Worm (Caenorhabditis elegans): ENCODE results near the gene F55C12.6.
A peak's percentile ranks its signal among the peaks of the same experiment; 100 is the strongest.

Gene F55C12.6

DNA sequence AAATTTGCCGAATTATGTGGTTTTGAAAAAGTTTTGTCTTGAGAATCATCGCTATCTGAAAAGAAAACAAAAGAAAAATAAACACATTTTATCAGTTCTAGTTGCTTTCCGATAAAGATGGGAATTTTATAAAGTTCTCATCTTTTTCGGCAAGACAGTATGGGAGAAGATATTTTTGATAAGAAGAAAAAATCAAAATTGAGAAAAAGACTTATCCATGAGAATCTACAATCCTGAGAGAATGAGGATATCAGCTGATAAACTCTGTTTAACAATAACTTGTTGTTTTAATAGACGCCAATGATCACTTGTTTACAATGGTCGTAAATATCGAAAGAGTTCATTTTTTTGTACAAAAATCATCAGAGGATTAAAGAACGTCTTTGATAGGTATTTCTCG lies at the start of gene F55C12.6:
Gene F55C12.6 (minus strand): TSS at position 101 of the 400 bp plus-strand sequence.
- no peak for TF ChIP-seq sox-4 (tag; optimal IDR thresholded peaks at IDR 0.05)
- TF ChIP-seq sox-2 (GFP tag; IDR thresholded peaks at IDR 0.05) = no peak
- TF ChIP-seq eyg-1 (tag; optimal IDR thresholded peaks at IDR 0.05) = no peak

DNA sequence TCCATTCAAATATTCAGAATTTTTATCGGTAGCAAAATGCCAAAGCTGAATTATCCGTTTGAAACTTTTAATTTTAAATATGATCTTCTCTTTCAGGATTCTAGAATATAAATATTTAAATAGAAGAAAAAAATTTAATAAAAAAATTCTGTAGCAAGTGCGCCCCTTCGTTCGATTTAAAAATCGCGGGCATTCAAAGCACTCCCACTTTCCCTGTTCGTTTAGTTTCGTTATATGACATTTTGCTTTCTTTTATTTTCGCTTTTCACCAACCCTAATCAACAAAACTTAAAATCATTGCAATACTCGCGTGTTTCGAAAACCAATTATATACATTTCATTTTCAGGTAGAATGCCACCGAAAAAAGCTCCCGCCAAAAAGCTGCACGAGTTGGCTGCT lies 45.7 kb upstream of the F55C12.6 start, which contains the start of gene vrk-1:
Gene vrk-1 (plus strand): TSS at position 348 of the 400 bp plus-strand sequence.
- no peak for TF ChIP-seq K02D7.2 (tag; optimal IDR thresholded peaks at IDR 0.05)
- no peak for TF ChIP-seq ttx-3 (tag; optimal IDR thresholded peaks at IDR 0.05)
- no peak for TF ChIP-seq nfya-1 (tag; optimal IDR thresholded peaks at IDR 0.05)

DNA sequence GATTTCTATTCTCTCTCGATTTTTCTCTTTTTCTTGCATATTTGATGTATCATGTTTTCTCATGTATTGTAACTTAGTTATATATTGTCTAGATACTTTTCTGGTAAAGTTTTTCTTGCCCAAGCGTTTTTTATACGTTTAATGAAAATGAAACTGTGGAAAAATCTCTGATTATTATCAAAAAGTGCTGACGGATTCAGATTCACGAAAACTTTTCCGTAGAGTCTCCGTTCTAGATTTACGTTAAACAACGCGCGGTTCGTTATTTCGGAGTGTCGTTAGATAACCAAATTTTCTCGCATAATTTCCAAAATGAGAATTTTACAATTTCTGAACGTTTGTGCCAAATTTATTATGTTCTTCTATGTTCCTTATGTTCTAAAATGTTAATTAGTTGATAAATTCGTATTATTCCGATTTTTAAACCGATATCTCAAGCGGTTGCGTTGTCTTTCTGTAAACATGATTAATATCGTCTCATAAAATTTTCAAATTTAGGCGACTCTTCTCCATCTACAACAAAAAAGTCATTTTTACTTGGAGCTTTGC lies 42.3 kb upstream of the F55C12.6 start, which contains the start of gene ptp-2:
Gene ptp-2 (plus strand): TSS at position 499 of the 549 bp plus-strand sequence.
- peak; percentile 21 for TF ChIP-seq elt-2 (tag; optimal IDR thresholded peaks at IDR 0.05)
- no peak for TF ChIP-seq unc-86 (tag; optimal IDR thresholded peaks at IDR 0.05)
- no peak for TF ChIP-seq T23F11.4 (GFP tag; optimal IDR thresholded peaks at IDR 0.05)
- no peak for TF ChIP-seq ceh-22 (tag; optimal IDR thresholded peaks at IDR 0.05)
- peak; percentile 27 for TF ChIP-seq ets-4 (tag; optimal IDR thresholded peaks at IDR 0.05)
- TF ChIP-seq ceh-48 (tag; optimal IDR thresholded peaks at IDR 0.05) = no peak
- TF ChIP-seq npax-4 (tag; optimal IDR thresholded peaks at IDR 0.05) = no peak
- no peak for TF ChIP-seq pag-3 (tag; optimal IDR thresholded peaks at IDR 0.05; ENCODE audit: borderline replicate concordance)
- TF ChIP-seq pha-4 (tag; optimal IDR thresholded peaks at IDR 0.05) = no peak
- TF ChIP-seq hlh-8 (tag; optimal IDR thresholded peaks at IDR 0.05) = no peak
- TF ChIP-seq unc-3 (GFP tag; conservative IDR thresholded peaks at IDR 0.05) = 0 out of 2 replicates have a peak, but pooled peaks have one; percentile 8
- TF ChIP-seq unc-3 (tag; optimal IDR thresholded peaks at IDR 0.05) = no peak
- TF ChIP-seq lin-11 (tag; optimal IDR thresholded peaks at IDR 0.05) = no peak
- no peak for TF ChIP-seq hlh-13 (GFP tag; optimal IDR thresholded peaks at IDR 0.05)
- no peak for TF ChIP-seq C38D4.7 (GFP tag; optimal IDR thresholded peaks at IDR 0.05)
- TF ChIP-seq unc-42 (tag; optimal IDR thresholded peaks at IDR 0.05) = peak; percentile 81
- TF ChIP-seq syd-9 (tag; optimal IDR thresholded peaks at IDR 0.05) = no peak
- TF ChIP-seq hlh-30 (tag; optimal IDR thresholded peaks at IDR 0.05; ENCODE audit: insufficient read depth) = peak; percentile 41
- TF ChIP-seq ceh-31 (tag; optimal IDR thresholded peaks at IDR 0.05) = peak; percentile 36
- TF ChIP-seq fax-1 (tag; optimal IDR thresholded peaks at IDR 0.05) = no peak
- TF ChIP-seq nfya-1 (tag; optimal IDR thresholded peaks at IDR 0.05) = no peak
- no peak for TF ChIP-seq tbx-7 (tag; optimal IDR thresholded peaks at IDR 0.05)
- TF ChIP-seq pat-9 (tag; optimal IDR thresholded peaks at IDR 0.05) = no peak

DNA sequence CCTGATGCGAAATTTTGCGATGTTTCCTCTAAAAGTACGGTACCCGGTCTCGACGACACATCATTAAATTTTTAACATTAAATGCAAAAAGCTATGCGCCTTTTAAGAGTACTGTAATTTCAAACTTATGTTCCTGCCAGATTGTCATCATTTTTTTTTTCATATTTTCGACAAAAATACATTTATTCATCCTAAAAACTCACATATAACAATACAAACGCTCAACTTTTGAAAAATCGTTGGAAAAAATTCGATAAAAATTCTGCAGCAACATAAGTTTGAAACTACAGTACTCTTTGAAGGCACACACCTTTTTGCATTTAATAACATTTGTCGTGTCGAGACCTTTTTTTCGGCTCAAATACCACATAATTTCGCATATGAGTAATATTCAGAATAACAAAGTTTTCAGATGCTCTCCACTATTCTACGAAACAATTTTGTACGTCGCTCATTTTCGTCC lies 41.1 kb upstream of the F55C12.6 start, which contains the start of gene frh-1:
Gene frh-1 (plus strand): TSS at position 413 of the 463 bp plus-strand sequence.
- no peak for TF ChIP-seq fkh-10 (GFP tag; optimal IDR thresholded peaks at IDR 0.05)

DNA sequence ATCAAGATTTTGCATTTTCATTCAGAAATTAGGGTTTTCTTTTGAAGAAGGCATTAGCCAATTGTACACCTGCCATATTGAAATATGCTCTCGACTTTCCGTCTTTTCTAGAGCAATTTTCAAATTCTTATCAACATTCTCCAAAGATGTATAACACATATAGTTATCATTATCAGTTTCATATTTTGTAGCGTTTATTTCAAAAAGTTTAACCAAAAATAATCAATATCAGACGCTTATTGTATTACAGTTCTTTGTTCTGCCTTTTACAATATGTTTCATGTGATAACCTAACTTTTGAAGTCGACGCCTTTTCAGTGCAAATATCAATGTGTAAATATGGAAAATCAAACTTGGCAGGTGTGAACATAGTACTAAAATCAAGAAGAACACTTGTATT lies 37.9 kb upstream of the F55C12.6 start:
- TF ChIP-seq tbx-7 (tag; optimal IDR thresholded peaks at IDR 0.05) (no peak), ref-2 (tag; optimal IDR thresholded peaks at IDR 0.05) (no peak), pat-9 (tag; optimal IDR thresholded peaks at IDR 0.05) (no peak), ceh-30 (tag; optimal IDR thresholded peaks at IDR 0.05) (no peak), unc-3 (GFP tag; conservative IDR thresholded peaks at IDR 0.05) (no peak), unc-3 (tag; optimal IDR thresholded peaks at IDR 0.05) (no peak), fax-1 (tag; optimal IDR thresholded peaks at IDR 0.05) (no peak), tbx-2 (tag; optimal IDR thresholded peaks at IDR 0.05) (no peak), Y22D7AL.16 (tag; optimal IDR thresholded peaks at IDR 0.05) (no peak), ceh-34 (tag; optimal IDR thresholded peaks at IDR 0.05) (no peak), F13H6.1 (tag; optimal IDR thresholded peaks at IDR 0.05) (no peak), ceh-9 (tag; optimal IDR thresholded peaks at IDR 0.05) (no peak), ama-1 (optimal IDR thresholded peaks at IDR 0.05) (no peak), zip-5 (tag; optimal IDR thresholded peaks at IDR 0.05) (no peak), sox-4 (tag; optimal IDR thresholded peaks at IDR 0.05) (no peak), ceh-45 (GFP tag; IDR thresholded peaks at IDR 0.05) (no peak), nfya-1 (tag; optimal IDR thresholded peaks at IDR 0.05) (no peak), pqm-1 (tag; optimal IDR thresholded peaks at IDR 0.05) (no peak)

All from whole organism, late embryonic.